Worm (Caenorhabditis elegans): ENCODE data around the gene F52H3.6.

F52H3.6 gene

ce11 chrII:9990812-9991211 lies 37.4 kb downstream of the F52H3.6 start, which contains the start of gene lec-3:
Gene lec-3 (plus strand): TSS chrII:9991112.
- TF ChIP-seq lin-13 (tag; optimal IDR thresholded peaks at IDR 0.05) (no peak), mab-5 (tag; optimal IDR thresholded peaks at IDR 0.05) (no peak), hlh-1 (tag; optimal IDR thresholded peaks at IDR 0.05) (no peak), nhr-237 (tag; optimal IDR thresholded peaks at IDR 0.05) (no peak), ham-2 (GFP tag; optimal IDR thresholded peaks at IDR 0.05) (no peak), nhr-28 (tag; optimal IDR thresholded peaks at IDR 0.05) (no peak), bed-3 (GFP tag; optimal IDR thresholded peaks at IDR 0.05) (no peak), tbx-8 (GFP tag; optimal IDR thresholded peaks at IDR 0.05) (no peak), elt-1 (tag; optimal IDR thresholded peaks at IDR 0.05; ENCODE audit: borderline replicate concordance, insufficient read depth) (no peak)

DNA sequence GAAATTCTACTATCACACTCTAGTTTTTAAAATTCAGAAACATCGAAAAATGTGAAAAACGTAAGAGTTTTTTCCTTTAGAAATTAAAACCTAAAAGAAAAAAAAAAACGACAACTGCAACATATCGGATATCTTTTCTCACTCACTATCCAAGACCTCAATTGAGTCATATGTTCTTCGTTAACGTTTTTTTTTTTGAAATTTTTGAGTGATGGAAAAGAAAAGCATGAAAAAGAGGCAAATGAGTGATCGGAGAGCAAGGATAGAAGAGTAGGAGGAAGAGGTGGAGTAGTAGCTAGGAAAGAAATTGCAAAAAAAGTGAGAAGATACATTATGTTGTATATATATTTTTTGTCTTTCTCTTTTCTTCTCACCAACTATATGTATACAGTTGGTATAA lies 38.7 kb downstream of the F52H3.6 start:
- TF ChIP-seq sem-2 (GFP tag; optimal IDR thresholded peaks at IDR 0.05) (no peak), zip-8 (tag; optimal IDR thresholded peaks at IDR 0.05) (no peak), ces-1 (GFP tag; optimal IDR thresholded peaks at IDR 0.05) (no peak), mep-1 (tag; optimal IDR thresholded peaks at IDR 0.05) (no peak), mab-5 (tag; optimal IDR thresholded peaks at IDR 0.05) (no peak), lsy-2 (tag; optimal IDR thresholded peaks at IDR 0.05) (no peak), flh-1 (GFP tag; optimal IDR thresholded peaks at IDR 0.05) (no peak), drap-1 (GFP tag; optimal IDR thresholded peaks at IDR 0.05) (no peak), bed-3 (GFP tag; optimal IDR thresholded peaks at IDR 0.05) (no peak), mls-2 (tag; optimal IDR thresholded peaks at IDR 0.05) (no peak), nhr-76 (tag; optimal IDR thresholded peaks at IDR 0.05) (no peak), lin-32 (GFP tag; optimal IDR thresholded peaks at IDR 0.05) (no peak), unc-62 (GFP tag; optimal IDR thresholded peaks at IDR 0.05) (no peak), lin-13 (tag; optimal IDR thresholded peaks at IDR 0.05) (no peak), sptf-1 (tag; optimal IDR thresholded peaks at IDR 0.05) (no peak), unc-120 (tag; optimal IDR thresholded peaks at IDR 0.05; ENCODE audit: poor library complexity, severe bottlenecking) (no peak), ham-2 (GFP tag; optimal IDR thresholded peaks at IDR 0.05) (no peak), snpc-4 (tag; optimal IDR thresholded peaks at IDR 0.05) (no peak), blmp-1 (tag; optimal IDR thresholded peaks at IDR 0.05) (no peak), unc-39 (tag; optimal IDR thresholded peaks at IDR 0.05) (no peak)

ce11 chrII:9988620-9989019 lies 39.6 kb downstream of the F52H3.6 start:
- TF ChIP-seq sem-2 (GFP tag; optimal IDR thresholded peaks at IDR 0.05) (no peak), unc-39 (tag; optimal IDR thresholded peaks at IDR 0.05) (no peak), elt-1 (tag; optimal IDR thresholded peaks at IDR 0.05; ENCODE audit: borderline replicate concordance, insufficient read depth) (no peak), ceh-39 (tag; optimal IDR thresholded peaks at IDR 0.05) (no peak), mab-5 (tag; optimal IDR thresholded peaks at IDR 0.05) (no peak), ces-1 (GFP tag; optimal IDR thresholded peaks at IDR 0.05) (no peak), tbx-8 (GFP tag; optimal IDR thresholded peaks at IDR 0.05) (no peak), ceh-43 (GFP tag; optimal IDR thresholded peaks at IDR 0.05) (no peak), pha-4 (tag; optimal IDR thresholded peaks at IDR 0.05) (no peak)

- no peak for TF ChIP-seq sem-2 (GFP tag; optimal IDR thresholded peaks at IDR 0.05)
- TF ChIP-seq mep-1 (tag; optimal IDR thresholded peaks at IDR 0.05) = no peak
- TF ChIP-seq hlh-1 (tag; optimal IDR thresholded peaks at IDR 0.05) = peak; percentile 63
- TF ChIP-seq zip-8 (tag; optimal IDR thresholded peaks at IDR 0.05) = no peak
- no peak for TF ChIP-seq elt-3 (tag; optimal IDR thresholded peaks at IDR 0.05)
- no peak for TF ChIP-seq blmp-1 (tag; optimal IDR thresholded peaks at IDR 0.05)
- TF ChIP-seq mls-2 (tag; optimal IDR thresholded peaks at IDR 0.05) = no peak
- TF ChIP-seq lin-32 (GFP tag; optimal IDR thresholded peaks at IDR 0.05) = no peak
- TF ChIP-seq snpc-4 (tag; optimal IDR thresholded peaks at IDR 0.05) = no peak
- TF ChIP-seq unc-62 (GFP tag; optimal IDR thresholded peaks at IDR 0.05) = peak; percentile 64
- no peak for TF ChIP-seq nhr-28 (tag; optimal IDR thresholded peaks at IDR 0.05)
- TF ChIP-seq M03D4.4 (tag; optimal IDR thresholded peaks at IDR 0.05) = no peak
- TF ChIP-seq lsy-2 (tag; optimal IDR thresholded peaks at IDR 0.05) = no peak
- no peak for TF ChIP-seq ztf-11 (tag; optimal IDR thresholded peaks at IDR 0.05)
These were observed 41.3 kb downstream of the F52H3.6 start for ce11 chrII:9986635-9987575.

Measured in whole organism, mixed stage, embryonic.